Worm (Caenorhabditis elegans): ENCODE results near the gene lipl-2.

- no peak for TF ChIP-seq nhr-76 (tag; optimal IDR thresholded peaks at IDR 0.05)
- TF ChIP-seq nhr-237 (tag; optimal IDR thresholded peaks at IDR 0.05) = no peak
- no peak for TF ChIP-seq bed-3 (GFP tag; optimal IDR thresholded peaks at IDR 0.05)
- no peak for TF ChIP-seq blmp-1 (tag; optimal IDR thresholded peaks at IDR 0.05)
- TF ChIP-seq elt-3 (tag; optimal IDR thresholded peaks at IDR 0.05) = no peak
- TF ChIP-seq pha-4 (tag; optimal IDR thresholded peaks at IDR 0.05) = no peak
- TF ChIP-seq unc-62 (GFP tag; optimal IDR thresholded peaks at IDR 0.05) = no peak
- no peak for TF ChIP-seq ceh-83 (GFP tag; optimal IDR thresholded peaks at IDR 0.05)
- no peak for TF ChIP-seq nhr-2 (tag; optimal IDR thresholded peaks at IDR 0.05)
- TF ChIP-seq nhr-28 (tag; optimal IDR thresholded peaks at IDR 0.05) = no peak
- TF ChIP-seq lin-13 (tag; optimal IDR thresholded peaks at IDR 0.05) = no peak
- TF ChIP-seq tbx-8 (GFP tag; optimal IDR thresholded peaks at IDR 0.05) = no peak
- TF ChIP-seq elt-1 (tag; optimal IDR thresholded peaks at IDR 0.05; ENCODE audit: borderline replicate concordance, insufficient read depth) = no peak
- no peak for TF ChIP-seq snpc-4 (tag; optimal IDR thresholded peaks at IDR 0.05)
Observed at ce11 chrV:9782969-9783368, 8.4 kb upstream of the lipl-2 start, which contains the start of gene F46B6.5.

All from whole organism, mixed stage, embryonic.